Worm (Caenorhabditis elegans) whole organism, late embryonic: ENCODE results near the gene prde-1.

Source experiments
- K09A11.1 ChIP-seq: sonication (generic microtip); optimal IDR thresholded peaks from 2 replicates; lab custom pipeline; 2017; ENCODE audit warnings: antibody characterized with exemption, mild to moderate bottlenecking, missing genetic modification characterization, missing compliant biosample characterization; ENCODE audit not compliant: insufficient read depth
- T23F11.4 ChIP-seq: fragments of 200-800 bp; sonication (Bioruptor generic); optimal IDR thresholded peaks from 2 replicates; lab custom pipeline; 2018; ENCODE audit warnings: mild to moderate bottlenecking, missing genetic modification characterization, missing compliant biosample characterization
- ahr-1 ChIP-seq: sonication (generic microtip); optimal IDR thresholded peaks from 2 replicates; lab custom pipeline; 2016; ENCODE audit warnings: missing genetic modification characterization, missing compliant biosample characterization
- ama-1 ChIP-seq: fragments of 150-350 bp; optimal IDR thresholded peaks from 2 replicates; lab custom pipeline; 2014
- ceh-14 ChIP-seq: sonication (generic microtip); optimal IDR thresholded peaks from 2 replicates; lab custom pipeline; 2016; ENCODE audit warnings: missing genotype, missing genetic modification characterization, missing compliant biosample characterization
- ceh-18 ChIP-seq: sonication (generic microtip); optimal IDR thresholded peaks from 2 replicates; lab custom pipeline; 2016; ENCODE audit warnings: missing genetic modification characterization, missing compliant biosample characterization
- ceh-2 ChIP-seq: sonication (generic microtip); optimal IDR thresholded peaks from 2 replicates; lab custom pipeline; 2016; ENCODE audit warnings: missing genotype, missing genetic modification characterization, missing compliant biosample characterization
- ceh-22 ChIP-seq: sonication (generic microtip); optimal IDR thresholded peaks from 2 replicates; lab custom pipeline; 2017; ENCODE audit warnings: missing biosample characterization, missing genetic modification characterization
- ceh-24 ChIP-seq: sonication (generic microtip); optimal IDR thresholded peaks from 2 replicates; lab custom pipeline; 2016; ENCODE audit warnings: mild to moderate bottlenecking, missing genetic modification characterization, missing compliant biosample characterization
- ceh-45 ChIP-seq: fragments of 200-800 bp; sonication (Bioruptor generic); IDR thresholded peaks from 2 replicates; pipeline ENCODE4 v1.3.6; 2022; ENCODE audit warnings: missing genetic modification reagents, missing genetic modification characterization, missing compliant biosample characterization
- ceh-48 ChIP-seq: sonication (generic microtip); optimal IDR thresholded peaks from 2 replicates; lab custom pipeline; 2016; ENCODE audit warnings: missing genetic modification characterization, inconsistent platforms, missing compliant biosample characterization
- ceh-9 ChIP-seq: sonication (generic microtip); optimal IDR thresholded peaks from 2 replicates; lab custom pipeline; 2016; ENCODE audit warnings: mild to moderate bottlenecking, missing genetic modification characterization, inconsistent platforms, missing compliant biosample characterization
- dve-1 ChIP-seq: sonication (generic microtip); optimal IDR thresholded peaks from 2 replicates; lab custom pipeline; 2017; ENCODE audit warnings: antibody characterized with exemption, mild to moderate bottlenecking, missing genetic modification characterization, missing compliant biosample characterization
- elt-2 ChIP-seq: sonication (generic microtip); optimal IDR thresholded peaks from 2 replicates; lab custom pipeline; 2016; ENCODE audit warnings: missing genetic modification reagents, missing genetic modification characterization, missing compliant biosample characterization
- elt-4 ChIP-seq: sonication (generic microtip); optimal IDR thresholded peaks from 2 replicates; lab custom pipeline; 2016; ENCODE audit warnings: missing genetic modification characterization, missing compliant biosample characterization
- fax-1 ChIP-seq: sonication (generic microtip); optimal IDR thresholded peaks from 2 replicates; lab custom pipeline; 2016; ENCODE audit warnings: missing genotype, missing genetic modification characterization, missing compliant biosample characterization
- fkh-10 ChIP-seq: fragments of 150-350 bp; optimal IDR thresholded peaks from 2 replicates; lab custom pipeline; 2014; ENCODE audit warnings: missing biosample characterization, missing genetic modification reagents, missing genetic modification characterization
- fkh-6 ChIP-seq: sonication (generic microtip); optimal IDR thresholded peaks from 2 replicates; lab custom pipeline; 2016; ENCODE audit warnings: missing genetic modification characterization, missing compliant biosample characterization
- hlh-15 ChIP-seq: sonication (generic microtip); optimal IDR thresholded peaks from 2 replicates; lab custom pipeline; 2016; ENCODE audit warnings: missing genetic modification characterization, missing compliant biosample characterization
- lim-6 ChIP-seq: sonication (generic microtip); optimal IDR thresholded peaks from 2 replicates; lab custom pipeline; 2016; ENCODE audit warnings: missing genetic modification characterization, missing compliant biosample characterization
- nfya-1 ChIP-seq: sonication (generic microtip); optimal IDR thresholded peaks from 2 replicates; lab custom pipeline; 2017; ENCODE audit warnings: missing genetic modification characterization, mild to moderate bottlenecking, missing compliant biosample characterization, antibody characterized with exemption, moderate library complexity
- nhr-11 ChIP-seq: fragments of 150-350 bp; optimal IDR thresholded peaks from 2 replicates; lab custom pipeline; 2014; ENCODE audit warnings: missing biosample characterization, missing genetic modification characterization
- nhr-232 ChIP-seq: sonication (generic microtip); optimal IDR thresholded peaks from 2 replicates; lab custom pipeline; 2016; ENCODE audit warnings: missing genetic modification characterization, missing compliant biosample characterization
- pha-2 ChIP-seq: sonication (generic microtip); optimal IDR thresholded peaks from 2 replicates; lab custom pipeline; 2017; ENCODE audit warnings: mild to moderate bottlenecking, missing genetic modification characterization, missing compliant biosample characterization
- pha-4 ChIP-seq: fragments of 150-350 bp; optimal IDR thresholded peaks from 2 replicates; lab custom pipeline; 2018; ENCODE audit warnings: missing biosample characterization, missing genetic modification reagents, missing genetic modification characterization
- pros-1 ChIP-seq: fragments of 150-350 bp; optimal IDR thresholded peaks from 2 replicates; lab custom pipeline; 2014; ENCODE audit warnings: missing biosample characterization, missing genetic modification reagents, missing genetic modification characterization
- rnt-1 ChIP-seq: sonication (generic microtip); optimal IDR thresholded peaks from 2 replicates; lab custom pipeline; 2016; ENCODE audit warnings: missing genetic modification characterization, missing compliant biosample characterization
- sdc-2 ChIP-seq: sonication (generic microtip); optimal IDR thresholded peaks from 2 replicates; lab custom pipeline; 2016; ENCODE audit warnings: missing genotype, missing genetic modification characterization, missing compliant biosample characterization
- tbx-2 ChIP-seq: sonication (generic microtip); optimal IDR thresholded peaks from 2 replicates; lab custom pipeline; 2016; ENCODE audit warnings: missing genetic modification characterization, missing compliant biosample characterization
- ttx-3 ChIP-seq: sonication (generic microtip); optimal IDR thresholded peaks from 2 replicates; lab custom pipeline; 2016; ENCODE audit warnings: missing genetic modification reagents, missing genetic modification characterization, missing compliant biosample characterization
- unc-3 ChIP-seq, 2 experiments: fragments of 200-800 bp in 1 of 2; sonication (Bioruptor generic) in 1 of 2; sonication (generic microtip) in 1 of 2; conservative IDR thresholded peaks in 1 of 2; optimal IDR thresholded peaks in 1 of 2; 2 replicates each; pipeline versions ENCODE4 v1.3.6 to Lab custom; 2016 to 2022; ENCODE audit warnings: missing compliant biosample characterization in 2 of 2, missing genetic modification characterization in 2 of 2, missing genetic modification reagents in 1 of 2
- unc-42 ChIP-seq: sonication (generic microtip); optimal IDR thresholded peaks from 2 replicates; lab custom pipeline; 2016; ENCODE audit warnings: missing genotype, missing genetic modification characterization, missing compliant biosample characterization
- unc-86 ChIP-seq: sonication (generic microtip); optimal IDR thresholded peaks from 2 replicates; lab custom pipeline; 2016; ENCODE audit warnings: missing genetic modification characterization, missing compliant biosample characterization
- zip-5 ChIP-seq: sonication (generic microtip); optimal IDR thresholded peaks from 2 replicates; lab custom pipeline; 2016; ENCODE audit warnings: missing genetic modification characterization, missing compliant biosample characterization
- ztf-16 ChIP-seq: sonication (generic microtip); optimal IDR thresholded peaks from 2 replicates; lab custom pipeline; 2017; ENCODE audit warnings: missing genetic modification characterization, missing compliant biosample characterization

Gene prde-1

ce11 chrV:15529069-15529468 is 9.0 kb upstream of the prde-1 start, which contains the start of gene srh-276:
Gene srh-276, plus strand, starts transcription at chrV:15529369.
- TF ChIP-seq fax-1 (no peak), fkh-10 (GFP tag; lab: Kevin White, UChicago) (no peak), pros-1 (no peak), K09A11.1 (tag; lab: Kevin White, UChicago) (no peak)
- TF ChIP-seq, all 69 proteins: peak for 0

ce11 chrV:15533096-15533495 is 4.9 kb upstream of the prde-1 start, which contains the start of gene F21A3.11:
Gene F21A3.11, minus strand, starts transcription at chrV:15533212.
- TF ChIP-seq ceh-48 (tag; lab: Kevin White, UChicago) (no peak), ceh-14 (no peak), elt-2 (peak; percentile 69)

- no peak for TF ChIP-seq ceh-18 (tag; lab: Kevin White, UChicago)
- no peak for TF ChIP-seq rnt-1 (tag; lab: Kevin White, UChicago)
- TF ChIP-seq ceh-24 = no peak
- no peak for TF ChIP-seq elt-4 (tag; lab: Kevin White, UChicago)
- TF ChIP-seq hlh-15 = no peak
- TF ChIP-seq ama-1 (lab: Kevin White, UChicago) = no peak
- no peak for TF ChIP-seq ztf-16 (tag; lab: Kevin White, UChicago)
- TF ChIP-seq fkh-6 (tag; lab: Kevin White, UChicago) = no peak
- no peak for TF ChIP-seq tbx-2 (tag; lab: Kevin White, UChicago)
- TF ChIP-seq fkh-10 (GFP tag; lab: Kevin White, UChicago) = no peak
- TF ChIP-seq ceh-9 (tag; lab: Kevin White, UChicago) = no peak
- TF ChIP-seq dve-1 (tag; lab: Kevin White, UChicago) = no peak
- TF ChIP-seq unc-3 (GFP tag; conservative IDR thresholded peaks at IDR 0.05; lab: Robert Waterston, UW) = no peak
- TF ChIP-seq unc-3 (tag; optimal IDR thresholded peaks at IDR 0.05; lab: Kevin White, UChicago) = no peak
- no peak for TF ChIP-seq elt-2
- TF ChIP-seq sdc-2 = no peak
- no peak for TF ChIP-seq nhr-232 (tag; lab: Kevin White, UChicago)
- TF ChIP-seq, all 69 proteins: peak for 0
Measured at ce11 chrV:15533864-15534263, 4.2 kb upstream of the prde-1 start, which contains the start of gene F21A3.2. Gene F21A3.2, minus strand, starts transcription at chrV:15533964.

- no peak for TF ChIP-seq rnt-1 (tag; lab: Kevin White, UChicago)
- TF ChIP-seq unc-86 (tag; lab: Kevin White, UChicago) = no peak
- TF ChIP-seq ceh-9 (tag; lab: Kevin White, UChicago) = no peak
- TF ChIP-seq elt-2 = no peak
- no peak for TF ChIP-seq ttx-3
- TF ChIP-seq zip-5 (tag; lab: Kevin White, UChicago) = no peak
- TF ChIP-seq pha-2 (tag; lab: Kevin White, UChicago) = no peak
- TF ChIP-seq ceh-22 = no peak
- TF ChIP-seq pha-4 (tag; lab: Kevin White, UChicago) = no peak
- no peak for TF ChIP-seq T23F11.4 (GFP tag; lab: Kevin White, UChicago)
- no peak for TF ChIP-seq lim-6
- no peak for TF ChIP-seq nhr-11 (tag; lab: Kevin White, UChicago)
Measured at ce11 chrV:15536320-15536719, 1.7 kb upstream of the prde-1 start, which contains the start of gene F21A3.4. Gene F21A3.4, plus strand, starts transcription at chrV:15536620.

ce11 chrV:15543252-15543651 is 5.2 kb downstream of the prde-1 start:
- TF ChIP-seq ceh-2 (no peak), K09A11.1 (tag; lab: Kevin White, UChicago) (no peak), ceh-45 (GFP tag; lab: Robert Waterston, UW) (no peak), ahr-1 (tag; lab: Kevin White, UChicago) (no peak), unc-86 (tag; lab: Kevin White, UChicago) (no peak)

- TF ChIP-seq nfya-1 (peak; percentile 63), unc-3 (GFP tag; conservative IDR thresholded peaks at IDR 0.05; lab: Robert Waterston, UW) (no peak), unc-3 (tag; optimal IDR thresholded peaks at IDR 0.05; lab: Kevin White, UChicago) (no peak), unc-42 (tag; lab: Kevin White, UChicago) (no peak)
Measured at ce11 chrV:15544898-15545297, 6.9 kb downstream of the prde-1 start, which contains the start of gene glb-14. Gene glb-14, minus strand, starts transcription at chrV:15544994.
